Worm (Caenorhabditis elegans) whole organism, L3 larva: Measurements from ENCODE around the gene vab-1.

Experiments
- ceh-16 ChIP-seq: sonication (generic microtip); optimal IDR thresholded peaks from 2 replicates; lab custom pipeline; 2017; ENCODE audit warnings: missing biosample characterization, missing genetic modification characterization
- elt-2 ChIP-seq: sonication (generic microtip); optimal IDR thresholded peaks from 2 replicates; lab custom pipeline; 2016; ENCODE audit warnings: missing genetic modification reagents, mild to moderate bottlenecking, missing genetic modification characterization, missing compliant biosample characterization
- mdl-1 ChIP-seq: fragments of 150-350 bp; optimal IDR thresholded peaks from 2 replicates; lab custom pipeline; 2014; ENCODE audit warnings: missing biosample characterization, missing genetic modification characterization
- nhr-28 ChIP-seq: fragments of 150-350 bp; optimal IDR thresholded peaks from 2 replicates; lab custom pipeline; 2014; ENCODE audit warnings: missing biosample characterization, missing genetic modification characterization
- pqm-1 ChIP-seq: fragments of 150-350 bp; optimal IDR thresholded peaks from 2 replicates; lab custom pipeline; 2017; ENCODE audit warnings: missing biosample characterization, missing genetic modification characterization, inconsistent platforms

ce11 chrII:4550783-4551182, 21.0 kb upstream of the vab-1 start, which contains the start of gene K07E1.1:
- TF ChIP-seq elt-2 (no peak), pqm-1 (no peak), mdl-1 (tag; lab: Kevin White, UChicago) (no peak), nhr-28 (tag; lab: Kevin White, UChicago) (no peak), ceh-16 (tag; lab: Kevin White, UChicago) (no peak)
